Fruit fly (Drosophila melanogaster) S2 (cell line): ENCODE measurements around the gene Alp10.

Source experiments
- CG8478 ChIP-seq: fragments of >200 bp; optimal IDR thresholded peaks from 2 replicates; lab custom pipeline; 2018
- CTCF ChIP-seq, 2 experiments: fragments of >200 bp; optimal IDR thresholded peaks; 2 replicates each; lab custom pipeline; 2018

- TF ChIP-seq CG8478 (lab: Kevin White, UChicago) (no peak), CTCF (optimal IDR thresholded peaks at IDR 0.05; lab: Kevin White, UChicago) (no peak)
Observed at dm6 chr3L:5580490-5581116, 14.5 kb downstream of the Alp10 start.
